Fruit fly (Drosophila melanogaster) S2 (cell line): ENCODE measurements around the gene AGO2.

Experiments used
- CG8478 ChIP-seq: fragments of >200 bp; optimal IDR thresholded peaks from 2 replicates; lab custom pipeline; 2018
- CTCF ChIP-seq, 2 experiments: fragments of >200 bp; optimal IDR thresholded peaks; 2 replicates each; lab custom pipeline; 2018

dm6 chr3L:15513726-15514125, 40.2 kb upstream of the AGO2 start:
- TF ChIP-seq CG8478 (lab: Kevin White, UChicago), result no peak
- TF ChIP-seq CTCF (optimal IDR thresholded peaks at IDR 0.05; lab: Kevin White, UChicago), result no peak
